Worm (Caenorhabditis elegans): ENCODE results near the gene mfsd-12.

DNA sequence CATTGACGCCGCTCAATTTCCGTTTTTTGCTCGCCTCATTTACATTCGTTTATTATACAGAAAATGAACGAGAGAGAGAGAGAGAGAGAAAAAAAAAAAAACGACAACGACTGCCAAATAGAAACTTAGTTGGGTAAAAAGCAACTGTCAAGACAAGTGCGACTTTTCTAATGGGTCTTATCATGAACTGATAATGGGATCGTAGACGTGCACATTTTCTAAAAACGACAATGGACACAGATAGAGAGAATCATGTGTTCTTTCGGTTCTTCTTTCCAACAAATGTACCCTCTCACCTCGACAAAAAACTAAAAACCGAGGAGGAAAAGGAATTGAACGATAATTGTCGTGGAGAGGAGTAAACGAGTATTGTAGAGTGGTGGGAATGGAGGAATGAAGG lies 32.2 kb downstream of the mfsd-12 start:
- TF ChIP-seq dve-1 (tag; optimal IDR thresholded peaks at IDR 0.05) = no peak
- no peak for TF ChIP-seq pqm-1 (tag; optimal IDR thresholded peaks at IDR 0.05)
- TF ChIP-seq ceh-34 (tag; optimal IDR thresholded peaks at IDR 0.05) = no peak
- TF ChIP-seq ama-1 (optimal IDR thresholded peaks at IDR 0.05) = no peak
- no peak for TF ChIP-seq zip-5 (tag; optimal IDR thresholded peaks at IDR 0.05)
- TF ChIP-seq gmeb-2 (tag; optimal IDR thresholded peaks at IDR 0.05) = no peak
- no peak for TF ChIP-seq hlh-13 (GFP tag; optimal IDR thresholded peaks at IDR 0.05)
- no peak for TF ChIP-seq ets-4 (tag; optimal IDR thresholded peaks at IDR 0.05)
- TF ChIP-seq lim-6 (tag; optimal IDR thresholded peaks at IDR 0.05) = no peak
- no peak for TF ChIP-seq nhr-11 (tag; optimal IDR thresholded peaks at IDR 0.05)
